Worm (Caenorhabditis elegans): ENCODE data around the gene C05E4.15.

C05E4.15 gene

DNA sequence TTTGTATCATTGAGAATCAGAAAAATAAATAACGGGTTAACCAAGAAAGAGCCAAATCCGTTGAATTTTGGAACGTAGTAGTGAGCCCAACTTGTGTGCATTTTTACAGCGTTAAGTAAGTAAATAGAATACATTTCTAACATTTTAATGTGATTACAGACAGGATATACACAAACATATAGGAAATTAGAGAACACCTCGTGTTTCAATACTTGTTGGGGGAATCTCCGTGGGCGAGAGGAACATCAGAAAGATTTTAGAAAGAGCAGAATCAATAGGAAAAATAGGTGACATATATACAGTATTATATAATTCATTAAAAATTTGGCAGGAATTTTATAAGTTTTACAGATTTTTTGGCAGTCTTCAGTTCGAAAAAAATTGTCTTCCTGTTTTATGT, 22.4 kb downstream of the C05E4.15 start, which contains the start of gene srj-24:
srj-24 (minus strand) TSS at position 101 of the 400 bp plus-strand sequence.
- TF ChIP-seq rnt-1 (tag; optimal IDR thresholded peaks at IDR 0.05) (no peak), tbx-7 (tag; optimal IDR thresholded peaks at IDR 0.05) (no peak), fax-1 (tag; optimal IDR thresholded peaks at IDR 0.05) (no peak), zip-5 (tag; optimal IDR thresholded peaks at IDR 0.05) (no peak), sox-4 (tag; optimal IDR thresholded peaks at IDR 0.05) (no peak), elt-4 (tag; optimal IDR thresholded peaks at IDR 0.05) (no peak), tbx-2 (tag; optimal IDR thresholded peaks at IDR 0.05) (no peak), Y22D7AL.16 (tag; optimal IDR thresholded peaks at IDR 0.05) (no peak), ceh-31 (tag; optimal IDR thresholded peaks at IDR 0.05) (no peak), F13H6.1 (tag; optimal IDR thresholded peaks at IDR 0.05) (no peak), unc-3 (GFP tag; conservative IDR thresholded peaks at IDR 0.05) (no peak), unc-3 (tag; optimal IDR thresholded peaks at IDR 0.05) (no peak), C08G9.2 (tag; optimal IDR thresholded peaks at IDR 0.05) (no peak), unc-55 (GFP tag; optimal IDR thresholded peaks at IDR 0.05) (no peak), hlh-6 (tag; optimal IDR thresholded peaks at IDR 0.05) (no peak)

DNA sequence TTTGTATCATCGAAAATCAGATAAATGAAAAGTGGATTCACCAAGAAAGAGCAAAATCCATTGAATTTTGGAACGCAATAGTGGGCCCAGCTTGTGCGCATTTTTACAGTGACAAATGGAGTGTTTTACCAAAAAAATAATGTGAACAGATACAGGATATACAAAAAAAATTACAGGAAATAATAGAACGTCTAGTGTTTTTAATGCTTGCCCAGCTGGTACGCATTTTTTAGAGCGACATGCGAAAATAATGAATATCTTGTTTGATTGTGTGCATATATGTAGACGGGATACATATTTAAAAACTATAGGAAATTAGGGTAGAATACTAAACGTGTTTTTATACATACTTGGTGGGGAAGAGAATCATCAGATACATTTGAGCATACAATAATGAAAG, 25.0 kb downstream of the C05E4.15 start, which contains the start of gene srj-25:
srj-25 (minus strand) TSS at position 101 of the 400 bp plus-strand sequence.
- TF ChIP-seq ceh-6 (GFP tag; optimal IDR thresholded peaks at IDR 0.05) (no peak), eyg-1 (tag; optimal IDR thresholded peaks at IDR 0.05) (no peak), dmd-4 (tag; optimal IDR thresholded peaks at IDR 0.05; ENCODE audit: borderline replicate concordance) (no peak), pha-2 (tag; optimal IDR thresholded peaks at IDR 0.05) (no peak), ahr-1 (tag; optimal IDR thresholded peaks at IDR 0.05) (no peak), ceh-18 (tag; optimal IDR thresholded peaks at IDR 0.05) (no peak), unc-86 (tag; optimal IDR thresholded peaks at IDR 0.05) (no peak), sox-4 (tag; optimal IDR thresholded peaks at IDR 0.05) (no peak), F13H6.1 (tag; optimal IDR thresholded peaks at IDR 0.05) (no peak), ceh-48 (tag; optimal IDR thresholded peaks at IDR 0.05) (no peak), ztf-16 (tag; optimal IDR thresholded peaks at IDR 0.05) (no peak), odd-2 (tag; optimal IDR thresholded peaks at IDR 0.05) (no peak), ceh-2 (tag; optimal IDR thresholded peaks at IDR 0.05) (no peak), hlh-6 (tag; optimal IDR thresholded peaks at IDR 0.05) (no peak)

DNA sequence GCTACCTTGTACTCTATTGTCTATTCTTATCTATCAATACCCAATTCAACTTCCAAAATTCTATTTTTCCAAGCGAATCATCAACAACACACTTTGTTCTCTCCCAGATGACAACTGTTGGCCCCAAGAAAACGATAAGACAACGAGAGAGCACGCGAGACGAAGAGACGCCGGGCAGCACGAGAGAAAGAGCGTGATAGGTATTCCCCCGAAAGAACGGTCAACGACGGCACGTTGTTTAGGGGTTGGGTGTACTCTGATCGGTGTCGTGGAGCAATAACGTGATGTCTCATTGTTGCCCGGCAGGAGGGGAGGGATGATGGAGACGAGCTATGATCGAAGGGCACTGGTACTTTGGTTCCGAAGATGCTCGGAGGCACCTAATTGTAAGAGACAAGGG, 29.8 kb downstream of the C05E4.15 start:
- TF ChIP-seq gmeb-2 (tag; optimal IDR thresholded peaks at IDR 0.05) (no peak), K02D7.2 (tag; optimal IDR thresholded peaks at IDR 0.05) (no peak), pros-1 (tag; optimal IDR thresholded peaks at IDR 0.05) (no peak), lin-11 (tag; optimal IDR thresholded peaks at IDR 0.05) (no peak), mec-3 (tag; optimal IDR thresholded peaks at IDR 0.05; ENCODE audit: borderline replicate concordance) (no peak), sox-2 (GFP tag; IDR thresholded peaks at IDR 0.05) (no peak), ahr-1 (tag; optimal IDR thresholded peaks at IDR 0.05) (no peak), zip-5 (tag; optimal IDR thresholded peaks at IDR 0.05) (no peak), ceh-34 (tag; optimal IDR thresholded peaks at IDR 0.05) (peak; percentile 22), elt-4 (tag; optimal IDR thresholded peaks at IDR 0.05) (no peak), unc-55 (GFP tag; optimal IDR thresholded peaks at IDR 0.05) (peak; percentile 95), C38D4.7 (GFP tag; optimal IDR thresholded peaks at IDR 0.05) (no peak), ceh-22 (tag; optimal IDR thresholded peaks at IDR 0.05) (no peak), hlh-13 (GFP tag; optimal IDR thresholded peaks at IDR 0.05) (no peak), elt-2 (tag; optimal IDR thresholded peaks at IDR 0.05) (peak; percentile 80), hlh-30 (tag; optimal IDR thresholded peaks at IDR 0.05; ENCODE audit: insufficient read depth) (peak; percentile 91), ceh-18 (tag; optimal IDR thresholded peaks at IDR 0.05) (peak; percentile 94), che-1 (tag; optimal IDR thresholded peaks at IDR 0.05) (no peak), sdc-2 (tag; optimal IDR thresholded peaks at IDR 0.05) (no peak), K09A11.1 (tag; optimal IDR thresholded peaks at IDR 0.05; ENCODE audit: insufficient read depth) (no peak), sox-4 (tag; optimal IDR thresholded peaks at IDR 0.05) (no peak), unc-42 (tag; optimal IDR thresholded peaks at IDR 0.05) (no peak), ceh-9 (tag; optimal IDR thresholded peaks at IDR 0.05) (no peak), fkh-6 (tag; optimal IDR thresholded peaks at IDR 0.05) (no peak), ref-2 (tag; optimal IDR thresholded peaks at IDR 0.05) (no peak), dve-1 (tag; optimal IDR thresholded peaks at IDR 0.05) (peak; percentile 5), tbx-2 (tag; optimal IDR thresholded peaks at IDR 0.05) (peak; percentile 66), nhr-11 (tag; optimal IDR thresholded peaks at IDR 0.05) (no peak), ceh-14 (tag; optimal IDR thresholded peaks at IDR 0.05) (no peak), ceh-45 (GFP tag; IDR thresholded peaks at IDR 0.05) (no peak), hlh-15 (tag; optimal IDR thresholded peaks at IDR 0.05) (no peak), ceh-31 (tag; optimal IDR thresholded peaks at IDR 0.05) (no peak)

All from whole organism, late embryonic.